Worm (Caenorhabditis elegans) whole organism, L3 larva: ENCODE data around the gene zip-3.

ENCODE experiments used
- R02D3.7 ChIP-seq: fragments of 150-350 bp; optimal IDR thresholded peaks from 2 replicates; lab custom pipeline; 2014; ENCODE audit warnings: missing biosample characterization, missing genetic modification characterization
- ama-1 ChIP-seq: fragments of 150-350 bp; optimal IDR thresholded peaks from 2 replicates; lab custom pipeline; 2018
- ceh-16 ChIP-seq: sonication (generic microtip); optimal IDR thresholded peaks from 2 replicates; lab custom pipeline; 2017; ENCODE audit warnings: missing biosample characterization, missing genetic modification characterization
- ceh-28 ChIP-seq: fragments of 150-350 bp; optimal IDR thresholded peaks from 2 replicates; lab custom pipeline; 2014; ENCODE audit warnings: missing biosample characterization, missing genetic modification reagents, missing genetic modification characterization
- egl-27 ChIP-seq: sonication (generic microtip); optimal IDR thresholded peaks from 4 replicates; lab custom pipeline; 2017; ENCODE audit warnings: missing biosample characterization, missing genetic modification reagents, missing genetic modification characterization
- fkh-10 ChIP-seq: sonication (generic microtip); optimal IDR thresholded peaks from 2 replicates; lab custom pipeline; 2017; ENCODE audit warnings: missing biosample characterization, missing genetic modification reagents, missing genetic modification characterization
- lin-39 ChIP-seq: fragments of 150-350 bp; optimal IDR thresholded peaks from 2 replicates; lab custom pipeline; 2018; ENCODE audit warnings: missing biosample characterization, missing genetic modification reagents, missing genetic modification characterization
- nhr-12 ChIP-seq: fragments of 150-350 bp; optimal IDR thresholded peaks from 2 replicates; lab custom pipeline; 2014; ENCODE audit warnings: missing biosample characterization, missing genetic modification characterization
- nhr-23 ChIP-seq: fragments of 150-350 bp; optimal IDR thresholded peaks from 2 replicates; lab custom pipeline; 2014; ENCODE audit warnings: missing biosample characterization, missing genetic modification reagents, missing genetic modification characterization
- nhr-28 ChIP-seq: fragments of 150-350 bp; optimal IDR thresholded peaks from 2 replicates; lab custom pipeline; 2014; ENCODE audit warnings: missing biosample characterization, missing genetic modification characterization
- pha-4 ChIP-seq: fragments of 150-350 bp; optimal IDR thresholded peaks from 2 replicates; lab custom pipeline; 2014; ENCODE audit warnings: missing biosample characterization, missing genetic modification reagents, missing genetic modification characterization
- unc-39 ChIP-seq: sonication (generic microtip); optimal IDR thresholded peaks from 4 replicates; lab custom pipeline; 2017; ENCODE audit warnings: missing biosample characterization, missing genetic modification characterization

DNA sequence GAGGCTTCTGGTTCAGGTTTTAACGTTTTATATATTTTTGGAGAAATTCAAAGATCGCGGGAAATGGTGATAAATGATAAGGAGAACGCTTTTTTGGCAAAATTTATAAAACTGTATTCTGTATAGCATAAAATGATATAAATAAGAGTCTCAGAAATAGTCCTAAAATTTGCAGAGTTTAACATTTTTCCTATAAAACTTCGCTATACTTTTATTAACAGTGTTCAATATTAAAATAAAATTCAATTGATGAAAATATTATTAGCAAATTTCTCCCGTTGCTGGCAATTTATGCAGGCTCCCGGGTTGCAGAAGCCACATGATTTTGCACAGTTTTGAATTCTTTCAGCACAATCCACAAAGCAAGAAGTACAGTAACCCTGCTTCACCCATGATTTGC, 41.7 kb upstream of the zip-3 start, which contains the start of gene F01D5.2:
- TF ChIP-seq lin-39 (tag; lab: Kevin White, UChicago) (no peak), egl-27 (tag; lab: Kevin White, UChicago) (no peak), pha-4 (tag; lab: Kevin White, UChicago) (no peak), nhr-12 (tag; lab: Kevin White, UChicago) (no peak), ama-1 (lab: Kevin White, UChicago) (no peak), fkh-10 (GFP tag; lab: Kevin White, UChicago) (no peak), unc-39 (tag; lab: Kevin White, UChicago) (no peak), R02D3.7 (tag; lab: Kevin White, UChicago) (no peak), ceh-28 (tag; lab: Kevin White, UChicago) (no peak), nhr-28 (tag; lab: Kevin White, UChicago) (no peak), nhr-23 (tag; lab: Kevin White, UChicago) (no peak), ceh-16 (tag; lab: Kevin White, UChicago) (no peak)
